Fruit fly (Drosophila melanogaster): ENCODE measurements around the gene spri.

Gene spri

dm6 chrX:10547070-10547856, 38.0 kb downstream of the spri start (continued):
- peak; percentile 38; the same call in 1 of the 2 replicates for TF ChIP-seq MBD-R2 (GFP tag; IDR thresholded peaks at IDR 0.05)
- TF ChIP-seq Mrtf (GFP tag; IDR thresholded peaks at IDR 0.05), result peak; percentile 79
- peak; percentile 15 for TF ChIP-seq mirr (GFP tag; optimal IDR thresholded peaks at IDR 0.05)
- peak; percentile 85 for TF ChIP-seq wek (GFP tag; optimal IDR thresholded peaks at IDR 0.05)
- TF ChIP-seq Aef1 (GFP tag; IDR thresholded peaks at IDR 0.05), result peak; percentile 89
- TF ChIP-seq CG5180 (GFP tag; optimal IDR thresholded peaks at IDR 0.05), result peak; percentile 78
- TF ChIP-seq ase (GFP tag; IDR thresholded peaks at IDR 0.05), result peak; percentile 90
- no peak for TF ChIP-seq z (GFP tag; IDR thresholded peaks at IDR 0.05)
- TF ChIP-seq dati (GFP tag; IDR thresholded peaks at IDR 0.05), result peak; percentile 68; the same call in 1 of the 2 replicates
- peak; percentile 81 for TF ChIP-seq gt (GFP tag; IDR thresholded peaks at IDR 0.05)
- TF ChIP-seq CG15073 (GFP tag; optimal IDR thresholded peaks at IDR 0.05), result peak; percentile 60
- TF ChIP-seq ranshi (GFP tag; IDR thresholded peaks at IDR 0.05), result peak; percentile 81
- TF ChIP-seq dysf (GFP tag; IDR thresholded peaks at IDR 0.05), result peak; percentile 87
- peak; percentile 52 for TF ChIP-seq CG15696 (tag; optimal IDR thresholded peaks at IDR 0.05)
- TF ChIP-seq ems (GFP tag; optimal IDR thresholded peaks at IDR 0.05), result peak; percentile 89
- TF ChIP-seq zen (tag; optimal IDR thresholded peaks at IDR 0.05), result peak; percentile 67
- peak; percentile 81 for TF ChIP-seq Gsc (GFP tag; IDR thresholded peaks at IDR 0.05)
- peak; percentile 52 for TF ChIP-seq ERR (GFP tag; optimal IDR thresholded peaks at IDR 0.05)
- TF ChIP-seq emc (GFP tag; optimal IDR thresholded peaks at IDR 0.05), result peak; percentile 72
- peak in 1 of 2 experiments; percentile 93 for TF ChIP-seq Eip74EF (GFP tag; optimal IDR thresholded peaks at IDR 0.05)
- TF ChIP-seq ro (GFP tag; IDR thresholded peaks at IDR 0.05), result peak; percentile 81
- peak; percentile 83 for TF ChIP-seq lab (GFP tag; optimal IDR thresholded peaks at IDR 0.05)
- TF ChIP-seq sd (tag; optimal IDR thresholded peaks at IDR 0.05), result no peak
- peak; percentile 82 for TF ChIP-seq CG18619 (GFP tag; optimal IDR thresholded peaks at IDR 0.05)
- peak; percentile 67 for TF ChIP-seq Myb (GFP tag; optimal IDR thresholded peaks at IDR 0.05)
- TF ChIP-seq CG32767 (GFP tag; IDR thresholded peaks at IDR 0.05), result peak; percentile 86
- TF ChIP-seq CG12219 (GFP tag; optimal IDR thresholded peaks at IDR 0.05), result peak; percentile 90
- TF ChIP-seq pan (optimal IDR thresholded peaks at IDR 0.05), result no peak
- TF ChIP-seq pan (GFP tag; optimal IDR thresholded peaks at IDR 0.05 in 1 of 2, IDR thresholded peaks at IDR 0.05 in 1 of 2), result peak in 1 of 2 experiments; percentile 91
- peak; percentile 77 for TF ChIP-seq slbo (GFP tag; IDR thresholded peaks at IDR 0.05)
- TF ChIP-seq Hr78 (GFP tag; optimal IDR thresholded peaks at IDR 0.05), result peak in 1 of 2 experiments; percentile 82
- TF ChIP-seq Dip3 (GFP tag; optimal IDR thresholded peaks at IDR 0.05), result peak; percentile 62
- TF ChIP-seq Sry-δ (GFP tag; optimal IDR thresholded peaks at IDR 0.05), result peak; percentile 56
- no peak for TF ChIP-seq Sin3A (optimal IDR thresholded peaks at IDR 0.05)
- peak; percentile 77 for TF ChIP-seq CG12236 (GFP tag; optimal IDR thresholded peaks at IDR 0.05)
- peak; percentile 81 for TF ChIP-seq CG8359 (GFP tag; optimal IDR thresholded peaks at IDR 0.05; ENCODE audit: borderline replicate concordance)
- peak in 1 of 2 experiments; percentile 52 for TF ChIP-seq crp (GFP tag; optimal IDR thresholded peaks at IDR 0.05)
- TF ChIP-seq danr (GFP tag; IDR thresholded peaks at IDR 0.05), result peak; percentile 86
- no peak for TF ChIP-seq CG7963 (GFP tag; IDR thresholded peaks at IDR 0.05; ENCODE audit: partially characterized antibody)
- peak; percentile 43 for TF ChIP-seq psq (GFP tag; optimal IDR thresholded peaks at IDR 0.05)
- TF ChIP-seq schlank (tag; optimal IDR thresholded peaks at IDR 0.05), result peak; percentile 43
- TF ChIP-seq vnd (GFP tag; IDR thresholded peaks at IDR 0.05; ENCODE audit: partially characterized antibody), result no peak
- peak; percentile 85 for TF ChIP-seq CG3281 (GFP tag; optimal IDR thresholded peaks at IDR 0.05)
- TF ChIP-seq stc (GFP tag; IDR thresholded peaks at IDR 0.05), result peak; percentile 90
- TF ChIP-seq E2f1 (GFP tag; IDR thresholded peaks at IDR 0.05), result peak; percentile 89
- peak; percentile 80 for TF ChIP-seq twi (tag; optimal IDR thresholded peaks at IDR 0.05)
- peak; percentile 79 for TF ChIP-seq CG3407 (GFP tag; optimal IDR thresholded peaks at IDR 0.05)
- TF ChIP-seq gro (GFP tag; optimal IDR thresholded peaks at IDR 0.05), result peak; percentile 28
- no peak for TF ChIP-seq Scr (GFP tag; IDR thresholded peaks at IDR 0.05; ENCODE audit: partially characterized antibody)

Data from whole organism, embryonic.